Worm (Caenorhabditis elegans): ENCODE data around the gene ssp-10.
A peak's percentile ranks its signal among the peaks of the same experiment; 100 is the strongest.

ssp-10 gene

ce11 chrIV:9875646-9876045 is 24.8 kb upstream of the ssp-10 start (continued):
- TF ChIP-seq ceh-32 (tag; optimal IDR thresholded peaks at IDR 0.05; ENCODE audit: poor library complexity) (no peak), hif-1 (tag; optimal IDR thresholded peaks at IDR 0.05) (no peak), nhr-111 (GFP tag; optimal IDR thresholded peaks at IDR 0.05) (no peak), vab-7 (GFP tag; IDR thresholded peaks at IDR 0.05) (no peak), ceh-28 (tag; optimal IDR thresholded peaks at IDR 0.05) (no peak), zfp-3 (GFP tag; conservative IDR thresholded peaks at IDR 0.05) (no peak), lin-15B (tag; optimal IDR thresholded peaks at IDR 0.05) (no peak), egl-27 (tag; optimal IDR thresholded peaks at IDR 0.05) (no peak), mdl-1 (tag; optimal IDR thresholded peaks at IDR 0.05) (peak in 1 of 2 experiments; percentile 81), dve-1 (tag; optimal IDR thresholded peaks at IDR 0.05; ENCODE audit: insufficient read depth) (peak; percentile 74), D1046.2 (GFP tag; IDR thresholded peaks at IDR 0.05) (no peak), lir-3 (tag; optimal IDR thresholded peaks at IDR 0.05) (no peak), T20F7.1 (GFP tag; optimal IDR thresholded peaks at IDR 0.05) (peak; percentile 44), mxl-2 (GFP tag; conservative IDR thresholded peaks at IDR 0.05) (no peak), ceh-82 (tag; optimal IDR thresholded peaks at IDR 0.05) (no peak), hlh-11 (tag; optimal IDR thresholded peaks at IDR 0.05) (peak; percentile 80), nhr-48 (tag; optimal IDR thresholded peaks at IDR 0.05) (peak; percentile 81), dmd-9 (GFP tag; IDR thresholded peaks at IDR 0.05) (no peak), nhr-6 (tag; optimal IDR thresholded peaks at IDR 0.05) (no peak), mdt-29 (GFP tag; IDR thresholded peaks at IDR 0.05) (no peak), Y105C5A.15 (GFP tag; IDR thresholded peaks at IDR 0.05) (no peak), zfp-2 (tag; optimal IDR thresholded peaks at IDR 0.05) (no peak), daf-8 (GFP tag; IDR thresholded peaks at IDR 0.05) (no peak), cey-2 (tag; optimal IDR thresholded peaks at IDR 0.05; ENCODE audit: borderline replicate concordance, insufficient read depth) (peak; percentile 44), lsy-2 (tag; optimal IDR thresholded peaks at IDR 0.05) (peak in 1 of 2 experiments; percentile 60), zip-2 (tag; optimal IDR thresholded peaks at IDR 0.05) (no peak), zip-11 (GFP tag; IDR thresholded peaks at IDR 0.05) (no peak), Y48G9A.11 (GFP tag; IDR thresholded peaks at IDR 0.05) (no peak)

ce11 chrIV:9873837-9874236 is 23.0 kb upstream of the ssp-10 start:
- no peak for TF ChIP-seq snpc-4 (tag; optimal IDR thresholded peaks at IDR 0.05)
- peak; percentile 37 for TF ChIP-seq dve-1 (tag; optimal IDR thresholded peaks at IDR 0.05; ENCODE audit: insufficient read depth)
- no peak for TF ChIP-seq ZK546.5 (tag; optimal IDR thresholded peaks at IDR 0.05)
- TF ChIP-seq cey-2 (tag; optimal IDR thresholded peaks at IDR 0.05; ENCODE audit: borderline replicate concordance, insufficient read depth), result no peak
- TF ChIP-seq aha-1 (tag), result peak; percentile 60
- TF ChIP-seq mes-2 (tag; optimal IDR thresholded peaks at IDR 0.05; ENCODE audit: poor library complexity, severe bottlenecking), result peak; percentile 37
- no peak for TF ChIP-seq snpc-1.2 (GFP tag; IDR thresholded peaks at IDR 0.05)
- no peak for TF ChIP-seq T26A8.4 (GFP tag; IDR thresholded peaks at IDR 0.05)
- TF ChIP-seq mdl-1 (tag; optimal IDR thresholded peaks at IDR 0.05), result peak; percentile 26 to 55
- no peak for TF ChIP-seq Y5F2A.4 (GFP tag; optimal IDR thresholded peaks at IDR 0.05)
- no peak for TF ChIP-seq unc-39 (tag; optimal IDR thresholded peaks at IDR 0.05)
- TF ChIP-seq F10B5.3 (tag; optimal IDR thresholded peaks at IDR 0.05), result no peak
- TF ChIP-seq zip-11 (GFP tag; IDR thresholded peaks at IDR 0.05), result no peak
- TF ChIP-seq sdz-12 (GFP tag; optimal IDR thresholded peaks at IDR 0.05), result no peak
- TF ChIP-seq unc-130 (GFP tag; optimal IDR thresholded peaks at IDR 0.05), result no peak
- TF ChIP-seq nhr-237 (tag; optimal IDR thresholded peaks at IDR 0.05), result no peak
- TF ChIP-seq tag-97 (GFP tag; IDR thresholded peaks at IDR 0.05), result no peak
- no peak for TF ChIP-seq lin-15B (tag; optimal IDR thresholded peaks at IDR 0.05)
- TF ChIP-seq lin-38 (GFP tag; IDR thresholded peaks at IDR 0.05), result no peak
- TF ChIP-seq dmd-8 (GFP tag; IDR thresholded peaks at IDR 0.05), result no peak
- TF ChIP-seq saeg-2 (GFP tag; IDR thresholded peaks at IDR 0.05), result no peak
- no peak for TF ChIP-seq lin-29 (GFP tag; IDR thresholded peaks at IDR 0.05)
- TF ChIP-seq daf-12 (tag; optimal IDR thresholded peaks at IDR 0.05), result no peak
- no peak for TF ChIP-seq fkh-10 (GFP tag; optimal IDR thresholded peaks at IDR 0.05)
- TF ChIP-seq R02D3.7 (tag; optimal IDR thresholded peaks at IDR 0.05), result no peak
- TF ChIP-seq madf-9 (GFP tag; conservative IDR thresholded peaks at IDR 0.05), result no peak
- TF ChIP-seq php-3 (GFP tag; IDR thresholded peaks at IDR 0.05), result no peak
- TF ChIP-seq nhr-41 (GFP tag; IDR thresholded peaks at IDR 0.05), result no peak
- TF ChIP-seq mxl-2 (GFP tag; conservative IDR thresholded peaks at IDR 0.05), result no peak

Measured in whole organism, L4 larva.